Fruit fly (Drosophila melanogaster) whole organism, pupa: ENCODE measurements around the gene shv.
A peak's percentile ranks its signal among the peaks of the same experiment; 100 is the strongest.

Experiments used
- CG14655 ChIP-seq: fragments of 200-800 bp; sonication (Bioruptor generic); optimal IDR thresholded peaks from 3 replicates; lab custom pipeline; 2017; ENCODE audit warnings: mild to moderate bottlenecking, missing biosample characterization, missing genetic modification reagents, missing genetic modification characterization
- CG15710 ChIP-seq: fragments of 200-800 bp; sonication (Bioruptor generic); optimal IDR thresholded peaks from 2 replicates; lab custom pipeline; 2018; ENCODE audit warnings: missing biosample characterization, mild to moderate bottlenecking, missing genetic modification characterization, moderate library complexity
- CG4496 ChIP-seq: fragments of 200-800 bp; sonication (Bioruptor generic); IDR thresholded peaks from 3 replicates; pipeline ENCODE4 v1.3.6; 2022; ENCODE audit warnings: missing biosample characterization, missing genetic modification characterization
- CG8159 ChIP-seq: fragments of 200-800 bp; sonication (Bioruptor generic); optimal IDR thresholded peaks from 3 replicates; lab custom pipeline; 2018; ENCODE audit warnings: missing biosample characterization, mild to moderate bottlenecking, missing genetic modification characterization, moderate library complexity
- CG8301 ChIP-seq: fragments of 200-800 bp; sonication (Bioruptor generic); optimal IDR thresholded peaks from 2 replicates; lab custom pipeline; 2018; ENCODE audit warnings: missing biosample characterization, mild to moderate bottlenecking, missing genetic modification characterization
- CG9948 ChIP-seq: fragments of 200-800 bp; sonication (Bioruptor generic); optimal IDR thresholded peaks from 2 replicates; lab custom pipeline; 2018; ENCODE audit warnings: missing biosample characterization, mild to moderate bottlenecking, missing genetic modification characterization, moderate library complexity
- D1 ChIP-seq: fragments of 200-800 bp; sonication (Bioruptor generic); optimal IDR thresholded peaks from 2 replicates; lab custom pipeline; 2018; ENCODE audit warnings: missing biosample characterization, mild to moderate bottlenecking, missing genetic modification characterization, moderate library complexity
- EcR ChIP-seq: fragments of 200-800 bp; sonication (Bioruptor generic); optimal IDR thresholded peaks from 3 replicates; lab custom pipeline; 2019; ENCODE audit warnings: missing biosample characterization, missing genetic modification characterization, mild to moderate bottlenecking, moderate library complexity, missing genetic modification reagents
- Pif1B ChIP-seq: fragments of 200-800 bp; sonication (Bioruptor generic); optimal IDR thresholded peaks from 3 replicates; lab custom pipeline; 2016; ENCODE audit warnings: missing biosample characterization, missing genetic modification characterization
- fd96Ca ChIP-seq: fragments of 200-800 bp; sonication (Bioruptor generic); IDR thresholded peaks from 3 replicates; pipeline ENCODE4 v1.3.6; 2022; ENCODE audit warnings: missing biosample characterization, missing genetic modification characterization
- gl ChIP-seq: fragments of 200-800 bp; sonication (Bioruptor generic); optimal IDR thresholded peaks from 2 replicates; lab custom pipeline; 2018; ENCODE audit warnings: missing biosample characterization, mild to moderate bottlenecking, missing genetic modification characterization

dm6 chr2L:490150-491095 is 37.5 kb downstream of the shv start:
- TF ChIP-seq CG15710 (tag; lab: Kevin White, UChicago) (peak; percentile 45), D1 (no peak), CG14655 (GFP tag; lab: Kevin White, UChicago) (peak; percentile 56), EcR (GFP tag; lab: Kevin White, UChicago) (peak; percentile 5), fd96Ca (GFP tag; lab: Robert Waterston, UW) (peak; percentile 63; the same call in 2 of the 3 replicates), Pif1B (GFP tag; lab: Kevin White, UChicago) (peak; percentile 90), CG8159 (tag; lab: Kevin White, UChicago) (peak; percentile 39), gl (peak; percentile 53), CG9948 (tag; lab: Kevin White, UChicago) (peak; percentile 0), CG8301 (tag; lab: Kevin White, UChicago) (peak; percentile 34), CG4496 (GFP tag; lab: Robert Waterston, UW) (peak; percentile 64)
